Worm (Caenorhabditis elegans) whole organism, young adult: ENCODE measurements around the gene mua-6.

Source experiments
- D2030.7 ChIP-seq: fragments of 200-800 bp; sonication (Bioruptor generic); IDR thresholded peaks from 2 replicates; pipeline ENCODE4 v1.3.6; 2022; ENCODE audit warnings: missing genetic modification reagents, missing genetic modification characterization, missing compliant biosample characterization
- F52B5.7 ChIP-seq: sonication (generic microtip); optimal IDR thresholded peaks from 2 replicates; lab custom pipeline; 2016; ENCODE audit warnings: mild to moderate bottlenecking, missing genetic modification characterization, missing compliant biosample characterization
- F57C9.4 ChIP-seq: sonication (generic microtip); optimal IDR thresholded peaks from 2 replicates; lab custom pipeline; 2017; ENCODE audit warnings: mild to moderate bottlenecking, missing genetic modification characterization, missing compliant biosample characterization
- T07F8.4 ChIP-seq: sonication (generic microtip); optimal IDR thresholded peaks from 2 replicates; lab custom pipeline; 2016; ENCODE audit warnings: mild to moderate bottlenecking, missing genetic modification characterization, moderate library complexity, missing compliant biosample characterization
- Y53G8AR.9 ChIP-seq: fragments of 200-800 bp; sonication (Bioruptor generic); conservative IDR thresholded peaks from 2 replicates; pipeline ENCODE4 v1.3.6; 2022; ENCODE audit warnings: missing genetic modification reagents, missing genetic modification characterization, missing compliant biosample characterization
- Y56A3A.18 ChIP-seq: fragments of 200-800 bp; sonication (Bioruptor generic); IDR thresholded peaks from 2 replicates; pipeline ENCODE4 v1.3.6; 2022; ENCODE audit warnings: missing genetic modification reagents, missing genetic modification characterization, missing compliant biosample characterization
- ama-1 ChIP-seq, 3 experiments: fragments of 150-350 bp in 1 of 3; sonication (generic microtip) in 2 of 3; optimal IDR thresholded peaks; 2 replicates each; lab custom pipeline; 2014 to 2018; ENCODE audit warnings: missing biosample characterization in 2 of 3, missing genetic modification characterization in 2 of 3, missing genetic modification reagents in 2 of 3
- aptf-3 ChIP-seq: fragments of 200-800 bp; sonication (Bioruptor generic); IDR thresholded peaks from 2 replicates; pipeline ENCODE4 v1.3.6; 2022; ENCODE audit warnings: missing genetic modification characterization, missing compliant biosample characterization
- atf-7 ChIP-seq: sonication (generic microtip); optimal IDR thresholded peaks from 2 replicates; lab custom pipeline; 2017; ENCODE audit warnings: mild to moderate bottlenecking, missing genetic modification characterization, missing compliant biosample characterization
- attf-3 ChIP-seq: fragments of 200-800 bp; sonication (Bioruptor generic); conservative IDR thresholded peaks from 2 replicates; pipeline ENCODE4 v1.3.6; 2022; ENCODE audit warnings: missing genetic modification reagents, missing genetic modification characterization, missing compliant biosample characterization
- ceh-79 ChIP-seq: sonication (generic microtip); optimal IDR thresholded peaks from 2 replicates; lab custom pipeline; 2017; ENCODE audit warnings: mild to moderate bottlenecking, missing genetic modification characterization, missing compliant biosample characterization
- ceh-91 ChIP-seq: fragments of 200-800 bp; sonication (Bioruptor generic); IDR thresholded peaks from 2 replicates; pipeline ENCODE4 v1.3.6; 2022; ENCODE audit warnings: missing genetic modification reagents, missing genetic modification characterization, missing compliant biosample characterization
- die-1 ChIP-seq: sonication (generic microtip); optimal IDR thresholded peaks from 2 replicates; lab custom pipeline; 2016; ENCODE audit warnings: missing genotype, mild to moderate bottlenecking, missing genetic modification characterization, missing compliant biosample characterization
- dpff-1 ChIP-seq: sonication (generic microtip); optimal IDR thresholded peaks from 2 replicates; lab custom pipeline; 2017; ENCODE audit warnings: mild to moderate bottlenecking, missing genetic modification characterization, missing compliant biosample characterization
- egrh-3 ChIP-seq: fragments of 200-800 bp; sonication (Bioruptor generic); IDR thresholded peaks from 2 replicates; pipeline ENCODE4 v1.3.6; 2022; ENCODE audit warnings: missing genetic modification reagents, missing genetic modification characterization, missing compliant biosample characterization
- gei-17 ChIP-seq: fragments of 200-800 bp; sonication (Bioruptor generic); optimal IDR thresholded peaks from 2 replicates; lab custom pipeline; 2018; ENCODE audit warnings: mild to moderate bottlenecking, missing genetic modification characterization, missing compliant biosample characterization
- him-1 ChIP-seq: sonication (generic microtip); optimal IDR thresholded peaks from 2 replicates; lab custom pipeline; 2016; ENCODE audit warnings: missing genotype, missing genetic modification reagents, missing genetic modification characterization, missing compliant biosample characterization
- hlh-26 ChIP-seq: fragments of 200-800 bp; sonication (Bioruptor generic); conservative IDR thresholded peaks from 2 replicates; pipeline ENCODE4 v1.3.6; 2022; ENCODE audit warnings: missing genetic modification reagents, missing genetic modification characterization, missing compliant biosample characterization
- hsf-1 ChIP-seq: fragments of 200-800 bp; sonication (Bioruptor generic); IDR thresholded peaks from 2 replicates; pipeline ENCODE4 v1.3.6; 2022; ENCODE audit warnings: missing genetic modification reagents, missing genetic modification characterization, missing compliant biosample characterization
- lin-35 ChIP-seq, 3 experiments: fragments of 150-350 bp in 2 of 3; sonication (generic microtip) in 1 of 3; optimal IDR thresholded peaks; 2 replicates each; lab custom pipeline; 2014 to 2018; ENCODE audit warnings: missing biosample characterization in 3 of 3, missing genetic modification characterization in 3 of 3, missing genetic modification reagents in 3 of 3
- lin-40 ChIP-seq: sonication (generic microtip); optimal IDR thresholded peaks from 2 replicates; lab custom pipeline; 2016; ENCODE audit warnings: missing genetic modification characterization, mild to moderate bottlenecking, missing compliant biosample characterization, missing genotype, missing genetic modification reagents
- lsl-1 ChIP-seq: fragments of 200-800 bp; sonication (Bioruptor generic); optimal IDR thresholded peaks from 2 replicates; lab custom pipeline; 2018; ENCODE audit warnings: mild to moderate bottlenecking, missing genetic modification characterization, moderate library complexity, missing compliant biosample characterization
- mes-4 ChIP-seq: sonication (generic microtip); optimal IDR thresholded peaks from 2 replicates; lab custom pipeline; 2016; ENCODE audit warnings: missing genotype, missing genetic modification characterization, missing compliant biosample characterization
- nhr-80 ChIP-seq: sonication (generic microtip); optimal IDR thresholded peaks from 2 replicates; lab custom pipeline; 2016; ENCODE audit warnings: missing genetic modification characterization, missing compliant biosample characterization
- rcor-1 ChIP-seq: fragments of 200-800 bp; sonication (Bioruptor generic); IDR thresholded peaks from 2 replicates; pipeline ENCODE4 v1.3.6; 2022; ENCODE audit warnings: missing genetic modification reagents, missing genetic modification characterization, missing compliant biosample characterization
- sdz-38 ChIP-seq: sonication (generic microtip); optimal IDR thresholded peaks from 2 replicates; lab custom pipeline; 2016; ENCODE audit warnings: missing genotype, missing genetic modification characterization, missing compliant biosample characterization
- snpc-3.4 ChIP-seq: sonication (generic microtip); optimal IDR thresholded peaks from 2 replicates; lab custom pipeline; 2017; ENCODE audit warnings: missing genetic modification characterization, mild to moderate bottlenecking, missing compliant biosample characterization, antibody characterized with exemption, moderate library complexity, missing genotype, missing genetic modification reagents
- tbp1 ChIP-seq: fragments of 200-800 bp; sonication (Bioruptor generic); optimal IDR thresholded peaks from 2 replicates; lab custom pipeline; 2018; ENCODE audit warnings: mild to moderate bottlenecking, missing genetic modification characterization, missing compliant biosample characterization
- zim-3 ChIP-seq: sonication (generic microtip); optimal IDR thresholded peaks from 2 replicates; lab custom pipeline; 2017; ENCODE audit warnings: mild to moderate bottlenecking, missing genetic modification characterization, moderate library complexity, missing compliant biosample characterization
- ztf-22 ChIP-seq: fragments of 200-800 bp; sonication (Bioruptor generic); optimal IDR thresholded peaks from 2 replicates; lab custom pipeline; 2018; ENCODE audit warnings: mild to moderate bottlenecking, missing genetic modification characterization, moderate library complexity, missing compliant biosample characterization

The mua-6 gene

ce11 chrX:16271147-16271546 is 5.7 kb upstream of the mua-6 start (continued):
- TF ChIP-seq T07F8.4 (tag; lab: Kevin White, UChicago) (peak; percentile 50), hlh-26 (no peak), die-1 (tag; lab: Kevin White, UChicago) (peak; percentile 89), ama-1 (optimal IDR thresholded peaks at IDR 0.05; lab: Kevin White, UChicago) (no peak), ama-1 (GFP tag; optimal IDR thresholded peaks at IDR 0.05; lab: Kevin White, UChicago) (peak in 1 of 2 experiments; percentile 87), ceh-79 (tag; lab: Kevin White, UChicago) (no peak), ceh-91 (no peak), hsf-1 (GFP tag; lab: Robert Waterston, UW) (no peak), sdz-38 (tag; lab: Kevin White, UChicago) (no peak), attf-3 (GFP tag; lab: Robert Waterston, UW) (no peak), zim-3 (tag; lab: Kevin White, UChicago) (no peak), mes-4 (tag; lab: Kevin White, UChicago) (peak; percentile 64), F52B5.7 (tag; lab: Kevin White, UChicago) (no peak), gei-17 (GFP tag; lab: Kevin White, UChicago) (no peak), lin-35 (GFP tag; optimal IDR thresholded peaks at IDR 0.05; lab: Kevin White, UChicago) (peak in 1 of 3 experiments; percentile 65), rcor-1 (GFP tag; lab: Robert Waterston, UW) (peak; percentile 44), egrh-3 (GFP tag; lab: Robert Waterston, UW) (no peak), snpc-3.4 (tag; lab: Kevin White, UChicago) (peak; percentile 29)

ce11 chrX:16269969-16270368 is 4.5 kb upstream of the mua-6 start, which contains the start of gene ifa-3:
Gene ifa-3, minus strand, starts transcription at chrX:16270069.
- TF ChIP-seq lin-40 (tag; lab: Kevin White, UChicago), result no peak
- TF ChIP-seq tbp1, result no peak
- no peak for TF ChIP-seq rcor-1 (GFP tag; lab: Robert Waterston, UW)
- no peak for TF ChIP-seq aptf-3 (GFP tag; lab: Robert Waterston, UW)

- TF ChIP-seq Y53G8AR.9 (GFP tag; lab: Robert Waterston, UW) (no peak), ztf-22 (GFP tag; lab: Kevin White, UChicago) (no peak), dpff-1 (tag; lab: Kevin White, UChicago) (no peak), F57C9.4 (tag; lab: Kevin White, UChicago) (no peak)
Observed at ce11 chrX:16263287-16263686, 2.2 kb downstream of the mua-6 start.

- TF ChIP-seq nhr-80 (tag; lab: Kevin White, UChicago) (peak; percentile 42), Y56A3A.18 (GFP tag; lab: Robert Waterston, UW) (no peak), lsl-1 (GFP tag; lab: Kevin White, UChicago) (no peak), him-1 (tag; lab: Kevin White, UChicago) (no peak), ama-1 (optimal IDR thresholded peaks at IDR 0.05; lab: Kevin White, UChicago) (no peak), ama-1 (GFP tag; optimal IDR thresholded peaks at IDR 0.05; lab: Kevin White, UChicago) (no peak), rcor-1 (GFP tag; lab: Robert Waterston, UW) (no peak)
Observed at ce11 chrX:16261993-16262392, 3.5 kb downstream of the mua-6 start, which contains the start of gene sgk-1. Gene sgk-1, minus strand, starts transcription at chrX:16262122.

- no peak for TF ChIP-seq D2030.7
- TF ChIP-seq atf-7 (tag; lab: Kevin White, UChicago), result peak; percentile 35
- TF ChIP-seq nhr-80 (tag; lab: Kevin White, UChicago), result peak; percentile 48
Observed at ce11 chrX:16260077-16260476, 5.4 kb downstream of the mua-6 start.
